Worm (Caenorhabditis elegans) whole organism, late embryonic: ENCODE data around the gene R13A5.7.

ENCODE experiments used
- C08G9.2 ChIP-seq: sonication (generic microtip); optimal IDR thresholded peaks from 2 replicates; lab custom pipeline; 2016; ENCODE audit warnings: mild to moderate bottlenecking, missing genetic modification characterization, moderate library complexity, missing compliant biosample characterization
- C38D4.7 ChIP-seq: fragments of 200-800 bp; sonication (Bioruptor generic); optimal IDR thresholded peaks from 2 replicates; lab custom pipeline; 2018; ENCODE audit warnings: mild to moderate bottlenecking, missing genetic modification characterization, moderate library complexity, missing compliant biosample characterization
- F13H6.1 ChIP-seq: sonication (generic microtip); optimal IDR thresholded peaks from 2 replicates; lab custom pipeline; 2016; ENCODE audit warnings: missing genetic modification characterization, missing compliant biosample characterization
- Y22D7AL.16 ChIP-seq: sonication (generic microtip); optimal IDR thresholded peaks from 2 replicates; lab custom pipeline; 2016; ENCODE audit warnings: missing genetic modification characterization, missing compliant biosample characterization
- ahr-1 ChIP-seq: sonication (generic microtip); optimal IDR thresholded peaks from 2 replicates; lab custom pipeline; 2016; ENCODE audit warnings: missing genetic modification characterization, missing compliant biosample characterization
- ceh-18 ChIP-seq: sonication (generic microtip); optimal IDR thresholded peaks from 2 replicates; lab custom pipeline; 2016; ENCODE audit warnings: missing genetic modification characterization, missing compliant biosample characterization
- ceh-19 ChIP-seq: fragments of 200-800 bp; sonication (Bioruptor generic); optimal IDR thresholded peaks from 2 replicates; lab custom pipeline; 2018; ENCODE audit warnings: mild to moderate bottlenecking, missing genetic modification characterization, missing compliant biosample characterization
- ceh-2 ChIP-seq: sonication (generic microtip); optimal IDR thresholded peaks from 2 replicates; lab custom pipeline; 2016; ENCODE audit warnings: missing genotype, missing genetic modification characterization, missing compliant biosample characterization
- ceh-24 ChIP-seq: sonication (generic microtip); optimal IDR thresholded peaks from 2 replicates; lab custom pipeline; 2016; ENCODE audit warnings: mild to moderate bottlenecking, missing genetic modification characterization, missing compliant biosample characterization
- ceh-30 ChIP-seq: fragments of 150-350 bp; optimal IDR thresholded peaks from 2 replicates; lab custom pipeline; 2014; ENCODE audit warnings: missing biosample characterization, missing genetic modification characterization
- ceh-31 ChIP-seq: sonication (generic microtip); optimal IDR thresholded peaks from 2 replicates; lab custom pipeline; 2016; ENCODE audit warnings: missing genetic modification characterization, missing compliant biosample characterization
- ceh-34 ChIP-seq: sonication (generic microtip); optimal IDR thresholded peaks from 2 replicates; lab custom pipeline; 2016; ENCODE audit warnings: mild to moderate bottlenecking, missing genetic modification characterization, missing compliant biosample characterization
- ceh-45 ChIP-seq: fragments of 200-800 bp; sonication (Bioruptor generic); IDR thresholded peaks from 2 replicates; pipeline ENCODE4 v1.3.6; 2022; ENCODE audit warnings: missing genetic modification reagents, missing genetic modification characterization, missing compliant biosample characterization
- ceh-48 ChIP-seq: sonication (generic microtip); optimal IDR thresholded peaks from 2 replicates; lab custom pipeline; 2016; ENCODE audit warnings: missing genetic modification characterization, inconsistent platforms, missing compliant biosample characterization
- ceh-6 ChIP-seq: fragments of 200-800 bp; sonication (Bioruptor generic); optimal IDR thresholded peaks from 2 replicates; lab custom pipeline; 2018; ENCODE audit warnings: mild to moderate bottlenecking, missing genetic modification characterization, missing compliant biosample characterization
- che-1 ChIP-seq: sonication (generic microtip); optimal IDR thresholded peaks from 2 replicates; lab custom pipeline; 2016; ENCODE audit warnings: mild to moderate bottlenecking, missing genetic modification characterization, missing compliant biosample characterization
- dve-1 ChIP-seq: sonication (generic microtip); optimal IDR thresholded peaks from 2 replicates; lab custom pipeline; 2017; ENCODE audit warnings: antibody characterized with exemption, mild to moderate bottlenecking, missing genetic modification characterization, missing compliant biosample characterization
- elt-2 ChIP-seq: sonication (generic microtip); optimal IDR thresholded peaks from 2 replicates; lab custom pipeline; 2016; ENCODE audit warnings: missing genetic modification reagents, missing genetic modification characterization, missing compliant biosample characterization
- ets-4 ChIP-seq: sonication (generic microtip); optimal IDR thresholded peaks from 2 replicates; lab custom pipeline; 2016; ENCODE audit warnings: missing genetic modification characterization, missing compliant biosample characterization
- fax-1 ChIP-seq: sonication (generic microtip); optimal IDR thresholded peaks from 2 replicates; lab custom pipeline; 2016; ENCODE audit warnings: missing genotype, missing genetic modification characterization, missing compliant biosample characterization
- fkh-6 ChIP-seq: sonication (generic microtip); optimal IDR thresholded peaks from 2 replicates; lab custom pipeline; 2016; ENCODE audit warnings: missing genetic modification characterization, missing compliant biosample characterization
- gmeb-2 ChIP-seq: sonication (generic microtip); optimal IDR thresholded peaks from 2 replicates; lab custom pipeline; 2016; ENCODE audit warnings: missing genetic modification characterization, inconsistent platforms, missing compliant biosample characterization
- hlh-15 ChIP-seq: sonication (generic microtip); optimal IDR thresholded peaks from 2 replicates; lab custom pipeline; 2016; ENCODE audit warnings: missing genetic modification characterization, missing compliant biosample characterization
- hlh-6 ChIP-seq: sonication (generic microtip); optimal IDR thresholded peaks from 2 replicates; lab custom pipeline; 2016; ENCODE audit warnings: missing genotype, missing genetic modification characterization, missing compliant biosample characterization
- lim-6 ChIP-seq: sonication (generic microtip); optimal IDR thresholded peaks from 2 replicates; lab custom pipeline; 2016; ENCODE audit warnings: missing genetic modification characterization, missing compliant biosample characterization
- nfya-1 ChIP-seq: sonication (generic microtip); optimal IDR thresholded peaks from 2 replicates; lab custom pipeline; 2017; ENCODE audit warnings: missing genetic modification characterization, mild to moderate bottlenecking, missing compliant biosample characterization, antibody characterized with exemption, moderate library complexity
- nhr-11 ChIP-seq: fragments of 150-350 bp; optimal IDR thresholded peaks from 2 replicates; lab custom pipeline; 2014; ENCODE audit warnings: missing biosample characterization, missing genetic modification characterization
- nhr-232 ChIP-seq: sonication (generic microtip); optimal IDR thresholded peaks from 2 replicates; lab custom pipeline; 2016; ENCODE audit warnings: missing genetic modification characterization, missing compliant biosample characterization
- pax-1 ChIP-seq: fragments of 150-350 bp; optimal IDR thresholded peaks from 2 replicates; lab custom pipeline; 2014; ENCODE audit warnings: missing biosample characterization, missing genetic modification characterization
- pha-2 ChIP-seq: sonication (generic microtip); optimal IDR thresholded peaks from 2 replicates; lab custom pipeline; 2017; ENCODE audit warnings: mild to moderate bottlenecking, missing genetic modification characterization, missing compliant biosample characterization
- ref-2 ChIP-seq: sonication (generic microtip); optimal IDR thresholded peaks from 2 replicates; lab custom pipeline; 2016; ENCODE audit warnings: missing genetic modification characterization, missing compliant biosample characterization
- rnt-1 ChIP-seq: sonication (generic microtip); optimal IDR thresholded peaks from 2 replicates; lab custom pipeline; 2016; ENCODE audit warnings: missing genetic modification characterization, missing compliant biosample characterization
- sox-2 ChIP-seq: fragments of 200-800 bp; sonication (Bioruptor generic); IDR thresholded peaks from 2 replicates; pipeline ENCODE4 v1.3.6; 2022; ENCODE audit warnings: missing genetic modification reagents, missing genetic modification characterization, missing compliant biosample characterization
- tbx-2 ChIP-seq: sonication (generic microtip); optimal IDR thresholded peaks from 2 replicates; lab custom pipeline; 2016; ENCODE audit warnings: missing genetic modification characterization, missing compliant biosample characterization
- tbx-7 ChIP-seq: sonication (generic microtip); optimal IDR thresholded peaks from 2 replicates; lab custom pipeline; 2016; ENCODE audit warnings: missing genotype, missing genetic modification characterization, missing compliant biosample characterization
- ttx-3 ChIP-seq: sonication (generic microtip); optimal IDR thresholded peaks from 2 replicates; lab custom pipeline; 2016; ENCODE audit warnings: missing genetic modification reagents, missing genetic modification characterization, missing compliant biosample characterization
- unc-3 ChIP-seq, 2 experiments: fragments of 200-800 bp in 1 of 2; sonication (Bioruptor generic) in 1 of 2; sonication (generic microtip) in 1 of 2; conservative IDR thresholded peaks in 1 of 2; optimal IDR thresholded peaks in 1 of 2; 2 replicates each; pipeline versions ENCODE4 v1.3.6 to Lab custom; 2016 to 2022; ENCODE audit warnings: missing compliant biosample characterization in 2 of 2, missing genetic modification characterization in 2 of 2, missing genetic modification reagents in 1 of 2
- unc-42 ChIP-seq: sonication (generic microtip); optimal IDR thresholded peaks from 2 replicates; lab custom pipeline; 2016; ENCODE audit warnings: missing genotype, missing genetic modification characterization, missing compliant biosample characterization
- unc-55 ChIP-seq: sonication (generic microtip); optimal IDR thresholded peaks from 2 replicates; lab custom pipeline; 2017; ENCODE audit warnings: missing biosample characterization, missing genetic modification reagents, missing genetic modification characterization
- zip-5 ChIP-seq: sonication (generic microtip); optimal IDR thresholded peaks from 2 replicates; lab custom pipeline; 2016; ENCODE audit warnings: missing genetic modification characterization, missing compliant biosample characterization

Gene R13A5.7

DNA sequence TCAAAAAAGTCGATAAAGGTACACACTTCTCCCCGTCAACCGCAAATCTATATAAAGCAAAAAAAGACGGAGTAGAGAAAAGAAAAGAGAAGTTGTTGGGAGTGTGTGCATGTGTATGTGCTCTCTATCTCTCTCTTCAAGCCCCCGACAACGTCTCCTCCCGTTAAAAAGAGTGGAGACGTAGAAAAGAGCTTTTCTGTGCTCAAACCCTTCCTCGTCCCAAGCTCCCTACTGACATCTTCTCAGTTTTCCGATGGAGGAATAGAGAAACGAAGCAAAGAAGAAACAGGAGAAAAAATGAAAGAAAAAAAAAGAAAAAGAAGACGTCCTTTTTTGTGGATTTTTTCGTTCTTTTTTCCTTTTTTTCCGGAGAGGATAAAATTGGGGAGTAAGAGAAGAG is 10.7 kb upstream of the R13A5.7 start:
- TF ChIP-seq unc-42 (tag; lab: Kevin White, UChicago), result no peak
- no peak for TF ChIP-seq tbx-2 (tag; lab: Kevin White, UChicago)
- no peak for TF ChIP-seq pax-1
- peak; percentile 39 for TF ChIP-seq ceh-19 (GFP tag; lab: Kevin White, UChicago)
- TF ChIP-seq ceh-24 (tag; lab: Kevin White, UChicago), result no peak
- TF ChIP-seq nhr-11 (tag; lab: Kevin White, UChicago), result no peak
- peak; percentile 27 for TF ChIP-seq nfya-1
- no peak for TF ChIP-seq F13H6.1 (tag; lab: Kevin White, UChicago)
- no peak for TF ChIP-seq ceh-45 (GFP tag; lab: Robert Waterston, UW)
- no peak for TF ChIP-seq fax-1 (tag; lab: Kevin White, UChicago)
- no peak for TF ChIP-seq elt-2 (tag; lab: Kevin White, UChicago)
- no peak for TF ChIP-seq C38D4.7 (GFP tag; lab: Kevin White, UChicago)
- TF ChIP-seq sox-2 (GFP tag; lab: Robert Waterston, UW), result no peak
- no peak for TF ChIP-seq dve-1 (tag; lab: Kevin White, UChicago)
- no peak for TF ChIP-seq nhr-232 (tag; lab: Kevin White, UChicago)
- no peak for TF ChIP-seq hlh-6
- no peak for TF ChIP-seq ets-4
- TF ChIP-seq ceh-18 (tag; lab: Kevin White, UChicago), result no peak
- no peak for TF ChIP-seq Y22D7AL.16 (tag; lab: Kevin White, UChicago)
- TF ChIP-seq hlh-15 (tag; lab: Kevin White, UChicago), result no peak
- no peak for TF ChIP-seq che-1 (tag; lab: Kevin White, UChicago)
- TF ChIP-seq ceh-31, result peak; percentile 47
- TF ChIP-seq ceh-6 (GFP tag; lab: Kevin White, UChicago), result no peak
- no peak for TF ChIP-seq ceh-48
- no peak for TF ChIP-seq unc-3 (GFP tag; conservative IDR thresholded peaks at IDR 0.05; lab: Robert Waterston, UW)
- no peak for TF ChIP-seq unc-3 (tag; optimal IDR thresholded peaks at IDR 0.05; lab: Kevin White, UChicago)
- TF ChIP-seq zip-5, result no peak
- TF ChIP-seq, all 69 proteins: peak for 3

DNA sequence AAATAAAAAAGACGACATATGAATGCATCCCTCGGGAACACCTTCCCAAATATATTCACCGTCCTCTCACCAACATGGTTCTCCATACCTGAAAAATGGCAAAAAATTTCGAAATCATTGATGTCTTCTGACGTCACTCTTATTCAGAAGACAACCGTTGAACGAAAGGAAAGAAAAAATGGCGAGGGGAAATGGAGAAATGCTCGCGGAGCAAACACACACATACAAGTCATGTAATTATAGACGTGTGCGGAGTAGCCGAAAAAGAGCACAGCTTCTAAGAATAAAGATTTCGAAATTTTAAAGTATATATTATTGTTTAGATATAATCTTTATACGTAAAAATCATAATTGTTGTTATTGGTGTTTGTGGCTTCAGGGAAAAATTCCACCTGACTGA is 9.4 kb upstream of the R13A5.7 start, which contains the start of gene mfsd-6:
Gene mfsd-6, minus strand, starts transcription at position 88 of the 400 bp plus-strand sequence.
- TF ChIP-seq C08G9.2 (tag; lab: Kevin White, UChicago), result no peak
- no peak for TF ChIP-seq ceh-31
- TF ChIP-seq hlh-6, result no peak
- no peak for TF ChIP-seq pha-2 (tag; lab: Kevin White, UChicago)
- TF ChIP-seq lim-6, result no peak
- no peak for TF ChIP-seq ttx-3 (tag; lab: Kevin White, UChicago)
- TF ChIP-seq, all 69 proteins: peak for 0

DNA sequence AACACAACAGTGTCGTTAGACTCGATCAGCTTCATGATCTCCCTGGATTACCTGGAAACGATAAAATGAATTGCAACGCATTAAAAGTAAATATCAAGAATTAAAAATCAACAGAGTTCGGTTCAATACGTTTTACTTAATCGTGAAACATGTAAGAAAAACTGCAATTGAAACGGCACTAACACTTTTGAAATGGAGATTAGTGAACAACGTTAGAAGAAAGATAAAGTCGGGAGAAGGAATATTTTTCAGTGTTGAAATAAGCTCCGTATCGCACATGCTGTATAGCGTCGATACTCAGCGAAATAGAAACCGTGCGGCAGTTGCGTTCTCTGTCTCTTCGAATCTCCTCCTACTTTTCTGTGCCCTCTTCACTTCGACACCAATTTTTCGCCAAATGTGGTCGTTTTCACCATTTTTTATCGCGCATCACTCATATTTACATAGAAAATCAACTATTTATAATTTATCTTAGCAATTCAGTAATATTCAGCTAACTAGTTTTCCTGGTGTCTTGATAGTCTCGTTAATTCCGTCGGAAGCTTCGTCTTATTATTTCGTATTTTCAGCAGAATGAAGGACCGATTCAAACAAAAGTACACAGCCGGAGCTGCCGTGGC is 3.0 kb upstream of the R13A5.7 start, which contains the start of the genes rpl-9 and lpd-7:
Gene rpl-9, minus strand, starts transcription at position 51 of the 620 bp plus-strand sequence.
Gene lpd-7, plus strand, starts transcription at position 570 of the 620 bp plus-strand sequence.
- TF ChIP-seq ceh-31, result peak; percentile 61
- peak; percentile 21 for TF ChIP-seq unc-42 (tag; lab: Kevin White, UChicago)
- peak; percentile 54 for TF ChIP-seq ceh-18 (tag; lab: Kevin White, UChicago)
- no peak for TF ChIP-seq ceh-30 (tag; lab: Kevin White, UChicago)
- TF ChIP-seq elt-2 (tag; lab: Kevin White, UChicago), result peak; percentile 43
- no peak for TF ChIP-seq unc-3 (GFP tag; conservative IDR thresholded peaks at IDR 0.05; lab: Robert Waterston, UW)
- TF ChIP-seq unc-3 (tag; optimal IDR thresholded peaks at IDR 0.05; lab: Kevin White, UChicago), result peak; percentile 26
- no peak for TF ChIP-seq tbx-7 (tag; lab: Kevin White, UChicago)
- no peak for TF ChIP-seq fkh-6 (tag; lab: Kevin White, UChicago)
- no peak for TF ChIP-seq gmeb-2 (tag; lab: Kevin White, UChicago)
- no peak for TF ChIP-seq ahr-1
- TF ChIP-seq nfya-1, result peak; percentile 80
- peak; percentile 42 for TF ChIP-seq tbx-2 (tag; lab: Kevin White, UChicago)
- TF ChIP-seq ref-2 (tag; lab: Kevin White, UChicago), result no peak
- TF ChIP-seq pax-1, result peak; percentile 46
- TF ChIP-seq rnt-1 (tag; lab: Kevin White, UChicago), result peak; percentile 24
- TF ChIP-seq ceh-2, result no peak
- TF ChIP-seq ceh-6 (GFP tag; lab: Kevin White, UChicago), result no peak
- no peak for TF ChIP-seq unc-55 (GFP tag; lab: Kevin White, UChicago)
- peak; percentile 46 for TF ChIP-seq dve-1 (tag; lab: Kevin White, UChicago)
- peak; percentile 59 for TF ChIP-seq ceh-34 (tag; lab: Kevin White, UChicago)
- TF ChIP-seq F13H6.1 (tag; lab: Kevin White, UChicago), result peak; percentile 1
